Worm (Caenorhabditis elegans) whole organism, mixed stage, embryonic: Measurements from ENCODE around the gene F36H5.13.

Experiments used
- blmp-1 ChIP-seq: fragments of 150-350 bp; optimal IDR thresholded peaks from 2 replicates; lab custom pipeline; 2014; ENCODE audit warnings: missing biosample characterization, missing genetic modification characterization
- elt-1 ChIP-seq: sonication (generic microtip); optimal IDR thresholded peaks from 2 replicates; lab custom pipeline; 2017; ENCODE audit warnings: missing genetic modification characterization, mild to moderate bottlenecking, missing compliant biosample characterization, antibody characterized with exemption, moderate library complexity, borderline replicate concordance; ENCODE audit not compliant: insufficient read depth
- lin-13 ChIP-seq: fragments of 150-350 bp; optimal IDR thresholded peaks from 2 replicates; lab custom pipeline; 2014; ENCODE audit warnings: missing biosample characterization, missing genetic modification characterization
- lsy-2 ChIP-seq: fragments of 150-350 bp; optimal IDR thresholded peaks from 2 replicates; lab custom pipeline; 2014; ENCODE audit warnings: missing biosample characterization, missing genetic modification characterization
- mls-2 ChIP-seq: sonication (generic microtip); optimal IDR thresholded peaks from 2 replicates; lab custom pipeline; 2016; ENCODE audit warnings: mild to moderate bottlenecking, missing genetic modification characterization, moderate library complexity, missing compliant biosample characterization
- nhr-12 ChIP-seq: fragments of 150-350 bp; optimal IDR thresholded peaks from 2 replicates; lab custom pipeline; 2014; ENCODE audit warnings: missing biosample characterization, missing genetic modification characterization
- snpc-4 ChIP-seq: fragments of 150-350 bp; optimal IDR thresholded peaks from 2 replicates; lab custom pipeline; 2014; ENCODE audit warnings: missing biosample characterization, missing genetic modification characterization
- tbx-8 ChIP-seq: fragments of 200-800 bp; sonication (Bioruptor generic); optimal IDR thresholded peaks from 2 replicates; lab custom pipeline; 2018; ENCODE audit warnings: mild to moderate bottlenecking, missing genetic modification characterization, moderate library complexity, missing compliant biosample characterization
- unc-39 ChIP-seq: fragments of 150-350 bp; optimal IDR thresholded peaks from 2 replicates; lab custom pipeline; 2014; ENCODE audit warnings: missing biosample characterization, missing genetic modification characterization
- unc-62 ChIP-seq: fragments of 150-350 bp; optimal IDR thresholded peaks from 2 replicates; lab custom pipeline; 2014; ENCODE audit warnings: missing biosample characterization, missing genetic modification reagents, missing genetic modification characterization

ce11 chrII:1714772-1715353, 35.5 kb downstream of the F36H5.13 start, which contains the start of gene btb-6:
- TF ChIP-seq tbx-8 (GFP tag; lab: Kevin White, UChicago) (no peak), unc-39 (tag; lab: Kevin White, UChicago) (no peak), snpc-4 (tag; lab: Kevin White, UChicago) (no peak), nhr-12 (tag; lab: Kevin White, UChicago) (no peak), unc-62 (no peak), lsy-2 (tag; lab: Kevin White, UChicago) (no peak), elt-1 (no peak), mls-2 (tag; lab: Kevin White, UChicago) (no peak), lin-13 (tag; lab: Kevin White, UChicago) (no peak), blmp-1 (tag; lab: Kevin White, UChicago) (no peak)
